Worm (Caenorhabditis elegans) whole organism, L4/young adult: Measurements from ENCODE around the gene F20C5.7.
A peak's percentile ranks its signal among the peaks of the same experiment; 100 is the strongest.

ENCODE experiments used
- W03F9.2 ChIP-seq: fragments of 150-350 bp; optimal IDR thresholded peaks from 2 replicates; lab custom pipeline; 2014; ENCODE audit warnings: missing biosample characterization, missing genetic modification characterization
- dao-5 ChIP-seq: sonication (generic microtip); optimal IDR thresholded peaks from 2 replicates; lab custom pipeline; 2016; ENCODE audit warnings: missing genotype, missing genetic modification characterization, moderate library complexity, missing compliant biosample characterization
- him-1 ChIP-seq: sonication (generic microtip); optimal IDR thresholded peaks from 2 replicates; lab custom pipeline; 2016; ENCODE audit warnings: missing genotype, missing genetic modification reagents, missing genetic modification characterization, missing compliant biosample characterization

Gene F20C5.7

DNA sequence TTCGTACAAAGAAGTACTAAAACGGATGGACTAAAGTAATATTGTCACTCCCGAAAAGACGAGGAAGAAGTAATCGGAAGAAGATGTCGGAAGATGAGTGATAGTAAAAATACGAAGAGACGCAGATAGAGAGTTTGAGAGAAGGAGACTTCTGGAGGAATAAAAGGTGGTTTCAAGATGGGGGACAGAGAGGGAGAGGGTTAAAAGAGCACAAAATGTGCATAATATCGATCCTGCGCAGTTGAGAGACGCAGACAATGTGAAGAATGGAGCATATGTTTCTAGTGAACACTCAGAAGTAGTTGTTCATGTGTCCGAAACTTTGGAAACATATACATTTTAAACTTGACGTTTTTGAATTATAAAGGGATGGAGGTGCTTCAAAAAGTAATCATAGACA, 17.0 kb upstream of the F20C5.7 start:
- TF ChIP-seq dao-5 (tag; lab: Kevin White, UChicago): no peak
- no peak for TF ChIP-seq him-1 (tag; lab: Kevin White, UChicago)
- TF ChIP-seq W03F9.2 (tag; lab: Kevin White, UChicago): no peak

- no peak for TF ChIP-seq dao-5 (tag; lab: Kevin White, UChicago)
- TF ChIP-seq W03F9.2 (tag; lab: Kevin White, UChicago): no peak
- TF ChIP-seq him-1 (tag; lab: Kevin White, UChicago): no peak
Measured at ce11 chrIV:8761896-8762295, 16.4 kb upstream of the F20C5.7 start, which contains the start of the genes F20C5.11 and klp-11. Gene F20C5.11, minus strand, starts transcription at chrIV:8761996. Gene klp-11, minus strand, starts transcription at chrIV:8762066.

DNA sequence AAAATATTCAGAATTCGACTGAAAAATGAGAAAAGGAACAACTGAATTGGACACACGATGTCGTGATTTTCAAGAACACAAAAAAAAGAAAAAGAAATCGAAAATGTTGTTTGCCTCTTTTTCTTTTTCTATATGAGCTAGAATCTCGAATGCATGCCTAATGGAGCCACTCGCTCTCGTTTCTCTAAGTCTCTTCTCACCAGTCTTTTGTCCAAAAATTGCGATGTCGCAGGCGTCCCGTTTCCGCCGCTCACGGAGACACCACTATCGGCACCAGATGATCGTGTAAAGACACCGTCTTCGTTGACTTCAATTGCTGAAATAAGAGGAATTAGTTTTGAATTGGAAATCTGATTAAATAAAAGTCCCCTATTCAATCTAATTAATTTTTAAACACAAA, 13.1 kb upstream of the F20C5.7 start:
- TF ChIP-seq him-1 (tag; lab: Kevin White, UChicago): no peak
- TF ChIP-seq dao-5 (tag; lab: Kevin White, UChicago): no peak
- TF ChIP-seq W03F9.2 (tag; lab: Kevin White, UChicago): no peak

DNA sequence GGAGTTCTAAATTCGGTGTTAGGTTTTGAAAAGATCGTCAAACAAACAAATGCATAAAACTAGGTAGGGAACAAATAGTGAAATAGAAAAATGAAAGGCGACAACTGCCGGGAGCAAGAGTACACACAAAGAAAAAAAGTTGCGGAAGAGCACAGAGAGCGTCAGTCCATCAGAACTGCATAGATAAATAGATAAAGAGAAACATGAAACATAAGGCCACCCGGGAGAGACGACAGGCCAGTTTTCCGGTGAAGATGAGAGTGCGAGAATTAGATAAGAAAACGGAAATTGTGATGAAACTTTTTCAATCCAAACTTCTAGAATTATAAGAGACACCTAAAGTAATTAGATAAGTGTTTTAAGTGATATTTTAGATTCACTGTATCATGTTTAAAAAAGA, 12.2 kb upstream of the F20C5.7 start:
- TF ChIP-seq him-1 (tag; lab: Kevin White, UChicago) (no peak), dao-5 (tag; lab: Kevin White, UChicago) (no peak)

DNA sequence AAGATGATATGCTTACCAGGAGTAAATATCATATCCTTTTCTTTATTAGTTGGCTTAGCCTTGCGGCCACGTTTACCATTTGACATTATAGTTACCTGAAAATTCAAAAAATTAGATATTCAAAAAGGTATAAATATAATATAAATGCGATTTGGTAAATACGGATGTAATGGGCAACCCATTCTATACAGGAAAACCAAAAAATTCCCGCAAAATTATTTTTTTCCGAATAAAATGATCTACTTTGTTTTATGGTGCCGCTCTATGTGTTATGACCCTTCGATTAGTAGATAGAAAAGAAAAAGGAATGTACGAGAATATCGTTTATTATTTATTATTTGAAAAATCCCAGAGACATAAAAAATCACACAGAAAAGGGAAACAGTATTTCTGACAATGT, 9.2 kb upstream of the F20C5.7 start, which contains the start of gene elli-1:
Gene elli-1 (minus strand): TSS at position 101 of the 400 bp plus-strand sequence.
- TF ChIP-seq him-1 (tag; lab: Kevin White, UChicago): no peak
- no peak for TF ChIP-seq dao-5 (tag; lab: Kevin White, UChicago)
- TF ChIP-seq W03F9.2 (tag; lab: Kevin White, UChicago): no peak

- TF ChIP-seq him-1 (tag; lab: Kevin White, UChicago) (no peak), dao-5 (tag; lab: Kevin White, UChicago) (no peak), W03F9.2 (tag; lab: Kevin White, UChicago) (no peak)
Measured at ce11 chrIV:8754146-8754545, 8.7 kb upstream of the F20C5.7 start.

ce11 chrIV:8752492-8752891, 7.0 kb upstream of the F20C5.7 start:
- TF ChIP-seq him-1 (tag; lab: Kevin White, UChicago): no peak
- TF ChIP-seq dao-5 (tag; lab: Kevin White, UChicago): no peak
- no peak for TF ChIP-seq W03F9.2 (tag; lab: Kevin White, UChicago)

DNA sequence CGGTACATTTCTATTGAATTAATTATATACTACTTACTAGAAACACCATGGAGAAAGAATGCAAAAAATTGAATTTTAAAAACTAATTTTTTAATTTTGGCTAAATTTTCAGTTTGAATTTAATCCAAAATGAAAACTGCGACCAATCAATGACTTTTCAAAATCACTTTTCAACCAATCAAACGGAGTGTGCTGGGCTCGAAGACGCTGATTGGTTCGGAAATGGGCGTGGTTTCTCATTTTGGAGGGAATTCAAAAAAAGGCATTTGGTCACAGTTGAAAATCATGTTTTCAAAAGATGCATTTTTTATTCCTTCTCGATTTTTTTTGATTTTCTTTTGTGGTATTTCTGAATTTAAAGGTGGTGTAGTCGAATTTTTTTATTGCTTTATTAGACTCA, 3.5 kb upstream of the F20C5.7 start:
- TF ChIP-seq W03F9.2 (tag; lab: Kevin White, UChicago) (no peak), him-1 (tag; lab: Kevin White, UChicago) (no peak), dao-5 (tag; lab: Kevin White, UChicago) (no peak)

ce11 chrIV:8743654-8744332, 1.7 kb downstream of the F20C5.7 start, which contains the start of gene F21D5.7:
Gene F21D5.7, minus strand, starts transcription at chrIV:8743704.
- TF ChIP-seq dao-5 (tag; lab: Kevin White, UChicago) (no peak), W03F9.2 (tag; lab: Kevin White, UChicago) (peak; percentile 92), him-1 (tag; lab: Kevin White, UChicago) (no peak)

DNA sequence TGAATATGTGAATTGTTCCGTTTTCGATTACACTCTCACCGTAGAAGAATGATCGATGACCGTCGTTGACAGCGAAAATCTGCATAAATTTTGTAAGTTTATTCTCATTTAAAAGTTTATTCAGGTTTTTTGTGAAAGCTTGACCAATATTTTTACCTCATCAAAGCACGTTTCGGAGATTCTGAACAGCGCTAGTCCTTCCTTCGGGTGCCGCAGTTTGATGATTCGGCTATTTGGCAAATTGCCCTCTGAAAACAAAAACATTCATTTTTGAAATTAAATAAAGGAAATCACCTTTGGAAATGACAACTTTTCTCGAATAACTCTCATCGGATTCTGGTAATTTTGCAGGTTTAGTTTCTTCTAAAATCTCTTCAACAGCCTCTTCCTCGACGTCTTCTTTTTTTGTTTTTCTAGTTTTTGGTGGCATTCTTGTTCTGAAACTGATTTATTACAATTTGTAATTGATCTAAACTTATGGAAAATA, 4.5 kb downstream of the F20C5.7 start, which contains the start of gene F21D5.6:
Gene F21D5.6 (minus strand): TSS at position 437 of the 487 bp plus-strand sequence.
- TF ChIP-seq dao-5 (tag; lab: Kevin White, UChicago) (no peak), W03F9.2 (tag; lab: Kevin White, UChicago) (no peak)

ce11 chrIV:8739926-8740325, 5.6 kb downstream of the F20C5.7 start, which contains the start of gene mrps-33:
Gene mrps-33, minus strand, starts transcription at chrIV:8740026.
- no peak for TF ChIP-seq W03F9.2 (tag; lab: Kevin White, UChicago)
- TF ChIP-seq him-1 (tag; lab: Kevin White, UChicago): no peak
- no peak for TF ChIP-seq dao-5 (tag; lab: Kevin White, UChicago)

DNA sequence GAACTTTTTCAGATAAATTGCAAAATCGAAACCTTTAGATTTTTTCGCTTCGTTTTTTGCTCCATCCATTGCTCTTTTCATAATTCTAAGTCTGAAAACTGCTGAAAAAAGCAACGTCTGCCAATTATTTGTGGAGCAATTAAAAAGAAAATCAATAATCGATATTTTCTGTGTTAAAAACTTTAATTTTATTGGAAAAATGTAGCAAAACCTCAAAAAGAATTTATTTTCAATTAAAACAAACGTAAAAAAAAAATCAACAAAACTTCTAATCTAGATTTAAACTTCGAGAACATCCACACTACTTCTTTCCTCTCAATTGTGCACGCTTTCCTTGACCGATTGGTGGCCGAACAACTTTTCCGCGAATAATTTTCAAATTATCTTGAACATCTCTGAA, 6.2 kb downstream of the F20C5.7 start, which contains the start of gene F21D5.5:
Gene F21D5.5 (minus strand): TSS at position 101 of the 400 bp plus-strand sequence.
- TF ChIP-seq W03F9.2 (tag; lab: Kevin White, UChicago) (no peak), dao-5 (tag; lab: Kevin White, UChicago) (no peak), him-1 (tag; lab: Kevin White, UChicago) (no peak)

DNA sequence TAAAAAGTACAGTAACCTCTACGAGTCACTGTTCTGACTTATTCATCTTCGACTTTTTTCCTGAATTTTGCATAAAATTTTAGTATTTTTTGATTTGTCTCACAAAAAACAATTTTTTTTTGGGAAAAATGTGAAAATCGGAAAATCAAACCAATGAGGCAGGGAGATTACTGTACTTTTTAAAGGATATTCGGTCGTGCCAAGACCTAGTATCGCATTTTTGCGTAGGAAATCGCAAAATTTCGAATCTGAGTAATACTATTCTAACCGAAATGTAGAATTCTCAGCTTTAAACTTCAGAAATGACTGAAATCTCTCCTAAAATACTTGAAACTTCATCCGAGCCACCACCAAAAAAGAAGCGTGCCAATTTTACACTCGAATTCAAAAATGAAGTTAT, 7.7 kb downstream of the F20C5.7 start, which contains the start of gene F21D5.4:
Gene F21D5.4 (plus strand): TSS at position 301 of the 400 bp plus-strand sequence.
- TF ChIP-seq dao-5 (tag; lab: Kevin White, UChicago) (no peak), him-1 (tag; lab: Kevin White, UChicago) (no peak), W03F9.2 (tag; lab: Kevin White, UChicago) (no peak)
